Fruit fly (Drosophila melanogaster) whole organism, embryonic: ENCODE results near the gene mnd.

Source experiments
- Ada2b ChIP-seq: fragments of 200-800 bp; sonication (Bioruptor generic); IDR thresholded peaks from 2 replicates; pipeline ENCODE4 v1.3.6; 2022; ENCODE audit warnings: missing biosample characterization, missing genetic modification characterization
- Atf6 ChIP-seq: fragments of 200-800 bp; sonication (Bioruptor generic); IDR thresholded peaks from 2 replicates; pipeline ENCODE4 v1.3.6; 2022; ENCODE audit warnings: missing biosample characterization, missing genetic modification characterization
- C15 ChIP-seq: fragments of 200-800 bp; sonication (Bioruptor generic); IDR thresholded peaks from 3 replicates; pipeline ENCODE4 v1.3.6; 2022; ENCODE audit warnings: missing biosample characterization, missing genetic modification characterization
- CG10321 ChIP-seq: fragments of 200-800 bp; sonication (Bioruptor generic); IDR thresholded peaks from 2 replicates; pipeline ENCODE4 v1.3.6; 2022; ENCODE audit warnings: missing biosample characterization, missing genetic modification characterization
- CG11085 ChIP-seq: fragments of 200-800 bp; sonication (Bioruptor generic); IDR thresholded peaks from 2 replicates; pipeline ENCODE4 v1.3.6; 2022; ENCODE audit warnings: missing biosample characterization, missing genetic modification characterization
- CG11560 ChIP-seq: fragments of 200-800 bp; sonication (Bioruptor generic); IDR thresholded peaks from 3 replicates; pipeline ENCODE4 v1.3.6; 2022; ENCODE audit warnings: missing biosample characterization, missing genetic modification characterization
- CG12071 ChIP-seq: fragments of 200-800 bp; sonication (Bioruptor generic); optimal IDR thresholded peaks from 3 replicates; lab custom pipeline; 2018; ENCODE audit warnings: missing biosample characterization, mild to moderate bottlenecking, missing genetic modification characterization
- CG12391 ChIP-seq: fragments of 200-800 bp; sonication (Bioruptor generic); optimal IDR thresholded peaks from 3 replicates; lab custom pipeline; 2018; ENCODE audit warnings: missing biosample characterization, mild to moderate bottlenecking, missing genetic modification characterization, moderate library complexity
- CG12942 ChIP-seq: fragments of 200-800 bp; sonication (Bioruptor generic); optimal IDR thresholded peaks from 3 replicates; lab custom pipeline; 2016; ENCODE audit warnings: missing biosample characterization, missing genetic modification characterization
- CG13624 ChIP-seq: fragments of 200-800 bp; sonication (Bioruptor generic); optimal IDR thresholded peaks from 2 replicates; lab custom pipeline; 2016; ENCODE audit warnings: missing biosample characterization, missing genetic modification characterization
- CG14014 ChIP-seq: fragments of 200-800 bp; sonication (Bioruptor generic); IDR thresholded peaks from 2 replicates; pipeline ENCODE4 v1.3.6; 2022; ENCODE audit warnings: missing biosample characterization, missing genetic modification characterization
- CG17361 ChIP-seq: fragments of 200-800 bp; sonication (Bioruptor generic); IDR thresholded peaks from 3 replicates; pipeline ENCODE4 v1.3.6; 2022; ENCODE audit warnings: missing biosample characterization, missing genetic modification characterization
- CG2712 ChIP-seq: fragments of 200-800 bp; optimal IDR thresholded peaks from 3 replicates; lab custom pipeline; 2019; ENCODE audit warnings: missing biosample characterization, mild to moderate bottlenecking, missing genetic modification characterization, moderate library complexity
- CG3065 ChIP-seq: fragments of 200-800 bp; sonication (Bioruptor generic); optimal IDR thresholded peaks from 2 replicates; lab custom pipeline; 2016; ENCODE audit warnings: missing biosample characterization, missing genetic modification characterization
- CG31365 ChIP-seq: fragments of 200-800 bp; sonication (Bioruptor generic); optimal IDR thresholded peaks from 2 replicates; lab custom pipeline; 2018; ENCODE audit warnings: missing biosample characterization, mild to moderate bottlenecking, missing genetic modification characterization
- CG3838 ChIP-seq: fragments of 200-800 bp; sonication (Bioruptor generic); optimal IDR thresholded peaks from 3 replicates; lab custom pipeline; 2016; ENCODE audit warnings: missing biosample characterization, missing genetic modification characterization
- CG4282 ChIP-seq: fragments of 200-800 bp; sonication (Bioruptor generic); optimal IDR thresholded peaks from 2 replicates; lab custom pipeline; 2016; ENCODE audit warnings: missing biosample characterization, missing genetic modification characterization
- CG4730 ChIP-seq: fragments of 200-800 bp; sonication (Bioruptor generic); IDR thresholded peaks from 2 replicates; pipeline ENCODE4 v1.3.6; 2022; ENCODE audit warnings: missing biosample characterization, missing genetic modification characterization
- CG8944 ChIP-seq: fragments of 200-800 bp; sonication (Bioruptor generic); optimal IDR thresholded peaks from 3 replicates; lab custom pipeline; 2016; ENCODE audit warnings: missing biosample characterization, missing genetic modification characterization
- Fer2 ChIP-seq: fragments of 200-800 bp; sonication (Bioruptor generic); optimal IDR thresholded peaks from 2 replicates; lab custom pipeline; 2018; ENCODE audit warnings: missing biosample characterization, mild to moderate bottlenecking, missing genetic modification characterization, moderate library complexity
- GATAe ChIP-seq: fragments of 200-800 bp; sonication (Bioruptor generic); conservative IDR thresholded peaks from 2 replicates; pipeline ENCODE4 v1.3.6; 2022; ENCODE audit warnings: missing biosample characterization, missing genetic modification characterization
- HLH3B ChIP-seq: fragments of 200-800 bp; sonication (Bioruptor generic); IDR thresholded peaks from 2 replicates; pipeline ENCODE4 v1.3.6; 2022; ENCODE audit warnings: missing biosample characterization, missing genetic modification characterization
- HLH4C ChIP-seq: fragments of 200-800 bp; sonication (Bioruptor generic); IDR thresholded peaks from 3 replicates; pipeline ENCODE4 v1.3.6; 2022; ENCODE audit warnings: missing biosample characterization, missing genetic modification characterization; ENCODE audit not compliant: partially characterized antibody
- HmgD ChIP-seq: fragments of 200-800 bp; sonication (Bioruptor generic); optimal IDR thresholded peaks from 3 replicates; lab custom pipeline; 2016; ENCODE audit warnings: missing biosample characterization, missing genetic modification characterization
- NC2β ChIP-seq: fragments of 200-800 bp; sonication (Bioruptor generic); optimal IDR thresholded peaks from 2 replicates; lab custom pipeline; 2016; ENCODE audit warnings: missing biosample characterization, missing genetic modification characterization
- Nf-YA ChIP-seq: fragments of 200-800 bp; sonication (Bioruptor generic); IDR thresholded peaks from 2 replicates; pipeline ENCODE4 v1.3.6; 2022; ENCODE audit warnings: missing biosample characterization, missing genetic modification characterization
- Nf-YB ChIP-seq: fragments of 200-800 bp; sonication (Bioruptor generic); optimal IDR thresholded peaks from 3 replicates; lab custom pipeline; 2019; ENCODE audit warnings: missing biosample characterization, mild to moderate bottlenecking, missing genetic modification characterization, moderate library complexity
- Opbp ChIP-seq: fragments of 200-800 bp; sonication (Bioruptor generic); IDR thresholded peaks from 3 replicates; pipeline ENCODE4 v1.3.6; 2022; ENCODE audit warnings: missing biosample characterization, missing genetic modification characterization; ENCODE audit not compliant: partially characterized antibody
- Ravus ChIP-seq: fragments of 200-800 bp; sonication (Bioruptor generic); IDR thresholded peaks from 2 replicates; pipeline ENCODE4 v1.3.6; 2022; ENCODE audit warnings: missing biosample characterization, missing genetic modification characterization
- Rfx ChIP-seq: fragments of 200-800 bp; sonication (Bioruptor generic); IDR thresholded peaks from 2 replicates; pipeline ENCODE4 v1.3.6; 2022; ENCODE audit warnings: missing biosample characterization, missing genetic modification characterization
- Scr ChIP-seq: fragments of 200-800 bp; sonication (Bioruptor generic); IDR thresholded peaks from 2 replicates; pipeline ENCODE4 v1.3.6; 2022; ENCODE audit warnings: missing biosample characterization, missing genetic modification characterization; ENCODE audit not compliant: partially characterized antibody
- Sox100B ChIP-seq: fragments of 200-800 bp; sonication (Bioruptor generic); optimal IDR thresholded peaks from 3 replicates; lab custom pipeline; 2018; ENCODE audit warnings: missing biosample characterization, mild to moderate bottlenecking, missing genetic modification characterization
- Ssrp ChIP-seq: fragments of 200-800 bp; sonication (Bioruptor generic); optimal IDR thresholded peaks from 2 replicates; lab custom pipeline; 2018; ENCODE audit warnings: missing biosample characterization, mild to moderate bottlenecking, missing genetic modification characterization, moderate library complexity
- ap ChIP-seq: fragments of 200-800 bp; sonication (Bioruptor generic); IDR thresholded peaks from 2 replicates; pipeline ENCODE4 v1.3.6; 2022; ENCODE audit warnings: missing biosample characterization, missing genetic modification characterization
- bbx ChIP-seq: fragments of 200-800 bp; sonication (Bioruptor generic); IDR thresholded peaks from 2 replicates; pipeline ENCODE4 v1.3.6; 2022; ENCODE audit warnings: missing biosample characterization, missing genetic modification characterization; ENCODE audit not compliant: partially characterized antibody
- chm ChIP-seq: fragments of 200-800 bp; sonication (Bioruptor generic); IDR thresholded peaks from 2 replicates; pipeline ENCODE4 v1.3.6; 2022; ENCODE audit warnings: missing biosample characterization, missing genetic modification characterization
- danr ChIP-seq: fragments of 200-800 bp; sonication (Bioruptor generic); IDR thresholded peaks from 2 replicates; pipeline ENCODE4 v1.3.6; 2022; ENCODE audit warnings: missing biosample characterization, missing genetic modification characterization
- esg ChIP-seq: fragments of 200-800 bp; sonication (Bioruptor generic); conservative IDR thresholded peaks from 2 replicates; pipeline ENCODE4 v1.3.6; 2022; ENCODE audit warnings: missing biosample characterization, missing genetic modification characterization
- fd102C ChIP-seq: fragments of 200-800 bp; sonication (Bioruptor generic); optimal IDR thresholded peaks from 2 replicates; lab custom pipeline; 2018; ENCODE audit warnings: missing biosample characterization, mild to moderate bottlenecking, missing genetic modification characterization, moderate library complexity
- gcm2 ChIP-seq: fragments of 200-800 bp; sonication (Bioruptor generic); optimal IDR thresholded peaks from 2 replicates; lab custom pipeline; 2016; ENCODE audit warnings: missing biosample characterization, missing genetic modification characterization
- jigr1 ChIP-seq: fragments of 200-800 bp; sonication (Bioruptor generic); IDR thresholded peaks from 3 replicates; pipeline ENCODE4 v1.3.6; 2022; ENCODE audit warnings: missing biosample characterization, missing genetic modification characterization
- lmd ChIP-seq: fragments of 200-800 bp; sonication (Bioruptor generic); IDR thresholded peaks from 2 replicates; pipeline ENCODE4 v1.3.6; 2022; ENCODE audit warnings: missing biosample characterization, missing genetic modification characterization
- repo ChIP-seq: fragments of 200-800 bp; sonication (Bioruptor generic); optimal IDR thresholded peaks from 2 replicates; lab custom pipeline; 2016; ENCODE audit warnings: missing biosample characterization, missing genetic modification characterization
- row ChIP-seq: fragments of 200-800 bp; sonication (Bioruptor generic); IDR thresholded peaks from 3 replicates; pipeline ENCODE4 v1.3.6; 2022; ENCODE audit warnings: missing biosample characterization, missing genetic modification characterization
- schlank ChIP-seq: fragments of 200-800 bp; sonication (Bioruptor generic); optimal IDR thresholded peaks from 2 replicates; lab custom pipeline; 2018; ENCODE audit warnings: missing biosample characterization, mild to moderate bottlenecking, missing genetic modification characterization
- sna ChIP-seq: fragments of 200-800 bp; sonication (Bioruptor generic); IDR thresholded peaks from 2 replicates; pipeline ENCODE4 v1.3.6; 2022; ENCODE audit warnings: missing biosample characterization, missing genetic modification characterization; ENCODE audit not compliant: partially characterized antibody
- tin ChIP-seq: fragments of 200-800 bp; sonication (Bioruptor generic); optimal IDR thresholded peaks from 3 replicates; lab custom pipeline; 2016; ENCODE audit warnings: missing biosample characterization, missing genetic modification characterization
- ttk ChIP-seq: fragments of 200-800 bp; sonication (Bioruptor generic); IDR thresholded peaks from 2 replicates; pipeline ENCODE4 v2.1.2; 2022; ENCODE audit warnings: missing biosample characterization, missing genetic modification characterization
- unpg ChIP-seq: fragments of 200-800 bp; sonication (Bioruptor generic); optimal IDR thresholded peaks from 3 replicates; lab custom pipeline; 2018; ENCODE audit warnings: missing biosample characterization, mild to moderate bottlenecking, missing genetic modification characterization, moderate library complexity
- wor ChIP-seq: fragments of 200-800 bp; sonication (Bioruptor generic); IDR thresholded peaks from 2 replicates; pipeline ENCODE4 v1.3.6; 2022; ENCODE audit warnings: missing biosample characterization, missing genetic modification characterization
- yki ChIP-seq: fragments of >200 bp; optimal IDR thresholded peaks from 3 replicates; lab custom pipeline; 2018

Gene mnd

dm6 chr3L:14999284-15000019 lies 14.6 kb downstream of the mnd start, which contains the start of the genes mRpL39 and Prosbeta2 (continued):
- TF ChIP-seq wor (GFP tag; lab: Robert Waterston, UW), result no peak
- peak; percentile 58 for TF ChIP-seq Sox100B (GFP tag; lab: Kevin White, UChicago)
- no peak for TF ChIP-seq GATAe
- peak; percentile 63; the same call in 1 of the 2 replicates for TF ChIP-seq danr (GFP tag; lab: Robert Waterston, UW)
- no peak for TF ChIP-seq CG4282 (GFP tag; lab: Kevin White, UChicago)
- no peak for TF ChIP-seq Ssrp (tag; lab: Kevin White, UChicago)
- TF ChIP-seq CG12942, result no peak
- TF ChIP-seq CG31365 (tag; lab: Kevin White, UChicago), result no peak
- TF ChIP-seq CG3065 (GFP tag; lab: Kevin White, UChicago), result no peak
- no peak for TF ChIP-seq CG8944 (GFP tag; lab: Kevin White, UChicago)
- no peak for TF ChIP-seq chm
- TF ChIP-seq Rfx (GFP tag; lab: Robert Waterston, UW), result peak; percentile 75
- 0 out of 3 replicates have a peak, but pooled peaks have one; percentile 27 for TF ChIP-seq C15 (GFP tag; lab: Robert Waterston, UW)
- TF ChIP-seq lmd (GFP tag; lab: Robert Waterston, UW), result peak; percentile 75
- TF ChIP-seq gcm2 (GFP tag; lab: Kevin White, UChicago), result no peak
- peak; percentile 72 for TF ChIP-seq CG4730 (GFP tag; lab: Robert Waterston, UW)
- peak; percentile 59 for TF ChIP-seq CG11085
- peak; percentile 65 for TF ChIP-seq tin (GFP tag; lab: Kevin White, UChicago)
- TF ChIP-seq HLH3B (GFP tag; lab: Robert Waterston, UW), result peak; percentile 59
- TF ChIP-seq Nf-YB (GFP tag; lab: Kevin White, UChicago), result no peak
- TF ChIP-seq Ada2b (GFP tag; lab: Robert Waterston, UW), result peak; percentile 56
- no peak for TF ChIP-seq CG10321 (GFP tag; lab: Robert Waterston, UW)
- no peak for TF ChIP-seq HmgD (GFP tag; lab: Kevin White, UChicago)
- peak; percentile 1 for TF ChIP-seq Fer2 (tag; lab: Kevin White, UChicago)
- TF ChIP-seq CG3838 (GFP tag; lab: Kevin White, UChicago), result no peak
- TF ChIP-seq esg, result peak; percentile 27
- no peak for TF ChIP-seq CG12071 (GFP tag; lab: Kevin White, UChicago)
- TF ChIP-seq Scr (GFP tag; lab: Robert Waterston, UW), result peak; percentile 99
- TF ChIP-seq CG17361 (GFP tag; lab: Robert Waterston, UW), result peak; percentile 87
- peak; percentile 90 for TF ChIP-seq row (GFP tag; lab: Robert Waterston, UW)
- no peak for TF ChIP-seq NC2β
- peak; percentile 74 for TF ChIP-seq Opbp (GFP tag; lab: Robert Waterston, UW)
- no peak for TF ChIP-seq CG13624 (GFP tag; lab: Kevin White, UChicago)
- 0 out of 2 replicates have a peak, but pooled peaks have one; percentile 15 for TF ChIP-seq Ravus (GFP tag; lab: Robert Waterston, UW)
- TF ChIP-seq CG12391, result peak; percentile 10
- TF ChIP-seq yki (lab: Kevin White, UChicago), result no peak
- TF ChIP-seq sna (GFP tag; lab: Robert Waterston, UW), result peak; percentile 98
- no peak for TF ChIP-seq fd102C (GFP tag; lab: Kevin White, UChicago)
- TF ChIP-seq CG14014 (GFP tag; lab: Robert Waterston, UW), result peak; percentile 30; the same call in 1 of the 2 replicates
- TF ChIP-seq HLH4C (GFP tag; lab: Robert Waterston, UW), result peak; percentile 92
- no peak for TF ChIP-seq schlank
- peak; percentile 86 for TF ChIP-seq bbx (GFP tag; lab: Robert Waterston, UW)
- TF ChIP-seq jigr1, result no peak
- TF ChIP-seq Atf6 (GFP tag; lab: Robert Waterston, UW), result peak; percentile 54
- peak; percentile 52; the same call in 1 of the 3 replicates for TF ChIP-seq CG11560 (tag; lab: Robert Waterston, UW)
- TF ChIP-seq repo (GFP tag; lab: Kevin White, UChicago), result no peak
- TF ChIP-seq ap (GFP tag; lab: Robert Waterston, UW), result no peak
- TF ChIP-seq CG2712, result peak; percentile 84
- TF ChIP-seq unpg (GFP tag; lab: Kevin White, UChicago), result peak; percentile 53
- TF ChIP-seq Nf-YA (GFP tag; lab: Robert Waterston, UW), result no peak
- peak; percentile 30; the same call in 1 of the 2 replicates for TF ChIP-seq ttk (GFP tag; lab: Robert Waterston, UW)
